Worm (Caenorhabditis elegans): ENCODE measurements around the gene Y38H6C.18.

Y38H6C.18 gene

ce11 chrV:20580511-20581040 lies 33.6 kb upstream of the Y38H6C.18 start, which contains the start of gene F26F2.7 (continued):
- no peak for TF ChIP-seq ztf-28 (GFP tag; IDR thresholded peaks at IDR 0.05)
- no peak for TF ChIP-seq ama-1 (optimal IDR thresholded peaks at IDR 0.05)
- TF ChIP-seq ama-1 (GFP tag; optimal IDR thresholded peaks at IDR 0.05), result no peak
- peak; percentile 80 for TF ChIP-seq nhr-80 (tag; optimal IDR thresholded peaks at IDR 0.05)
- TF ChIP-seq nfyb-1 (GFP tag; IDR thresholded peaks at IDR 0.05), result no peak; the same call in 1 of the 2 replicates
- peak; percentile 77 for TF ChIP-seq him-1 (tag; optimal IDR thresholded peaks at IDR 0.05)
- peak; percentile 58 for TF ChIP-seq attf-3 (GFP tag; conservative IDR thresholded peaks at IDR 0.05)
- TF ChIP-seq lir-1 (GFP tag; conservative IDR thresholded peaks at IDR 0.05), result peak; percentile 80; the same call in 1 of the 2 replicates
- TF ChIP-seq lin-40 (tag; optimal IDR thresholded peaks at IDR 0.05), result peak; percentile 90
- peak; percentile 100 for TF ChIP-seq xnd-1 (tag; optimal IDR thresholded peaks at IDR 0.05)
- TF ChIP-seq lsl-1 (GFP tag; optimal IDR thresholded peaks at IDR 0.05), result peak; percentile 94
- TF ChIP-seq bed-1 (GFP tag; IDR thresholded peaks at IDR 0.05), result no peak
- TF ChIP-seq hsf-1 (GFP tag; IDR thresholded peaks at IDR 0.05), result no peak
- peak; percentile 71 for TF ChIP-seq K12H6.12 (tag; optimal IDR thresholded peaks at IDR 0.05)
- peak; percentile 63; the same call in 1 of the 2 replicates for TF ChIP-seq Y67H2A.10 (GFP tag; conservative IDR thresholded peaks at IDR 0.05)
- no peak for TF ChIP-seq nhr-120 (GFP tag; IDR thresholded peaks at IDR 0.05)
- no peak for TF ChIP-seq aptf-2 (GFP tag; conservative IDR thresholded peaks at IDR 0.05)
- TF ChIP-seq Y95B8A.8 (GFP tag; IDR thresholded peaks at IDR 0.05), result peak; percentile 82; the same call in 1 of the 2 replicates
- no peak for TF ChIP-seq hlh-26 (GFP tag; conservative IDR thresholded peaks at IDR 0.05)
- TF ChIP-seq F57A8.1 (GFP tag; optimal IDR thresholded peaks at IDR 0.05), result no peak
- no peak for TF ChIP-seq mes-4 (tag; optimal IDR thresholded peaks at IDR 0.05)
- TF ChIP-seq C17E4.6 (GFP tag; IDR thresholded peaks at IDR 0.05), result peak; percentile 50; the same call in 1 of the 2 replicates
- TF ChIP-seq fkh-3 (tag; optimal IDR thresholded peaks at IDR 0.05), result no peak
- no peak for TF ChIP-seq unc-62 (GFP tag; optimal IDR thresholded peaks at IDR 0.05)
- no peak for TF ChIP-seq ztf-22 (GFP tag; optimal IDR thresholded peaks at IDR 0.05)
- peak; percentile 92 for TF ChIP-seq attf-5 (GFP tag; optimal IDR thresholded peaks at IDR 0.05)
- peak; percentile 89 for TF ChIP-seq repo-1 (tag; optimal IDR thresholded peaks at IDR 0.05)
- no peak for TF ChIP-seq F39B2.1 (GFP tag; IDR thresholded peaks at IDR 0.05)
- TF ChIP-seq dox-1 (GFP tag; IDR thresholded peaks at IDR 0.05), result peak; percentile 98
- TF ChIP-seq hlh-12 (tag; optimal IDR thresholded peaks at IDR 0.05), result no peak
- no peak for TF ChIP-seq T07F8.4 (tag; optimal IDR thresholded peaks at IDR 0.05)
- TF ChIP-seq cebp-1 (GFP tag; IDR thresholded peaks at IDR 0.05), result 0 out of 2 replicates have a peak, but pooled peaks have one; percentile 37
- peak; percentile 89 for TF ChIP-seq cebp-1 (tag; optimal IDR thresholded peaks at IDR 0.05)
- TF ChIP-seq ccch-3 (GFP tag; optimal IDR thresholded peaks at IDR 0.05), result no peak
- peak; percentile 76 for TF ChIP-seq ztf-26 (tag; optimal IDR thresholded peaks at IDR 0.05)
- TF ChIP-seq B0336.3 (GFP tag; IDR thresholded peaks at IDR 0.05), result peak; percentile 97
- TF ChIP-seq ZK185.1 (tag; optimal IDR thresholded peaks at IDR 0.05; ENCODE audit: poor library complexity, severe bottlenecking), result no peak
- TF ChIP-seq ceh-27 (GFP tag; optimal IDR thresholded peaks at IDR 0.05), result no peak
- TF ChIP-seq Y53F4B.3 (GFP tag; IDR thresholded peaks at IDR 0.05), result no peak
- no peak for TF ChIP-seq nfya-2 (GFP tag; IDR thresholded peaks at IDR 0.05)
- peak; percentile 41 for TF ChIP-seq snpc-1.1 (tag; optimal IDR thresholded peaks at IDR 0.05; ENCODE audit: insufficient read depth)
- no peak for TF ChIP-seq ztf-3 (GFP tag; optimal IDR thresholded peaks at IDR 0.05)
- TF ChIP-seq F55B11.4 (tag; optimal IDR thresholded peaks at IDR 0.05; ENCODE audit: borderline replicate concordance, insufficient read depth), result no peak
- 0 out of 2 replicates have a peak, but pooled peaks have one; percentile 20 for TF ChIP-seq B0019.2 (GFP tag; conservative IDR thresholded peaks at IDR 0.05)
- TF ChIP-seq nhr-90 (tag; optimal IDR thresholded peaks at IDR 0.05), result no peak
- no peak for TF ChIP-seq let-526 (GFP tag; IDR thresholded peaks at IDR 0.05)
- no peak for TF ChIP-seq snpc-4 (GFP tag; optimal IDR thresholded peaks at IDR 0.05)
- peak in 3 of 4 experiments; percentile 26 to 85 (median 79) for TF ChIP-seq snpc-4 (tag; optimal IDR thresholded peaks at IDR 0.05)
- TF ChIP-seq nhr-27 (tag; optimal IDR thresholded peaks at IDR 0.05), result no peak
